Worm (Caenorhabditis elegans) whole organism, mixed stage, embryonic: Measurements from ENCODE around the gene dnj-3.

Experiments used
- ces-1 ChIP-seq: fragments of 150-350 bp; optimal IDR thresholded peaks from 2 replicates; lab custom pipeline; 2014; ENCODE audit warnings: missing biosample characterization, missing genetic modification reagents, missing genetic modification characterization
- lsy-2 ChIP-seq: fragments of 150-350 bp; optimal IDR thresholded peaks from 2 replicates; lab custom pipeline; 2014; ENCODE audit warnings: missing biosample characterization, missing genetic modification characterization
- nhr-76 ChIP-seq: sonication (generic microtip); optimal IDR thresholded peaks from 2 replicates; lab custom pipeline; 2017; ENCODE audit warnings: missing biosample characterization, missing genetic modification characterization
- snpc-4 ChIP-seq: fragments of 150-350 bp; optimal IDR thresholded peaks from 2 replicates; lab custom pipeline; 2014; ENCODE audit warnings: missing biosample characterization, missing genetic modification characterization

ce11 chrV:15074907-15075306, 6.4 kb downstream of the dnj-3 start:
- TF ChIP-seq ces-1 (GFP tag; lab: Kevin White, UChicago) (peak; percentile 60), nhr-76 (no peak), lsy-2 (tag; lab: Kevin White, UChicago) (no peak), snpc-4 (tag; lab: Kevin White, UChicago) (no peak)
